Worm (Caenorhabditis elegans) whole organism, mixed stage, embryonic: ENCODE results near the gene mdt-27.

Experiments
- nhr-12 ChIP-seq: fragments of 150-350 bp; optimal IDR thresholded peaks from 2 replicates; lab custom pipeline; 2014; ENCODE audit warnings: missing biosample characterization, missing genetic modification characterization
- snpc-4 ChIP-seq: fragments of 150-350 bp; optimal IDR thresholded peaks from 2 replicates; lab custom pipeline; 2014; ENCODE audit warnings: missing biosample characterization, missing genetic modification characterization
- unc-39 ChIP-seq: fragments of 150-350 bp; optimal IDR thresholded peaks from 2 replicates; lab custom pipeline; 2014; ENCODE audit warnings: missing biosample characterization, missing genetic modification characterization
- unc-62 ChIP-seq: fragments of 150-350 bp; optimal IDR thresholded peaks from 2 replicates; lab custom pipeline; 2014; ENCODE audit warnings: missing biosample characterization, missing genetic modification reagents, missing genetic modification characterization
- ztf-11 ChIP-seq: fragments of 150-350 bp; optimal IDR thresholded peaks from 2 replicates; lab custom pipeline; 2014; ENCODE audit warnings: missing biosample characterization, missing genetic modification characterization

DNA sequence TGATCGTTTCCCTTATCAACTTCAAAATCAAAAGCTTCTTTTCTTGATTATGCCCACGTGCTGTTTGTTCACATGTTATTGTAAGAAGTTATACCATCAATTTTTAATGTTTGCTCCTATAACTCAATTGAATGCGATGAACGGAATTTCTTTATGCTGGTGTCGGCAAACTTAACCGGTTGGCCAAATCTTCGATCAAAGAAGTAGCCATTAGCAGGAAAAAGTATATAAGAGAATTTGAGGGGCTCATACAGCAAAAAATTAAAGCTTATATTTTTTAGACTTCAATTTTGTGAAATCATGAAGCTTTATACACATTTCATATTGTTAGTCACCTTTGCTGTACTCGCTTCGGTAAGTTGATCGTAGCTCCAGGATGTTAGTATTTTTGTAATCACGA, 39.7 kb downstream of the mdt-27 start, which contains the start of gene pqn-16:
- TF ChIP-seq nhr-12 (tag; lab: Kevin White, UChicago) (no peak), unc-39 (tag; lab: Kevin White, UChicago) (no peak), snpc-4 (no peak), unc-62 (GFP tag; lab: Kevin White, UChicago) (no peak), ztf-11 (tag; lab: Kevin White, UChicago) (no peak)
